Worm (Caenorhabditis elegans): ENCODE results near the gene alh-9.

alh-9 gene

ce11 chrIII:5812672-5813071, 43.1 kb upstream of the alh-9 start (continued):
- TF ChIP-seq gei-8 (GFP tag; optimal IDR thresholded peaks at IDR 0.05) (no peak), unc-62 (GFP tag; optimal IDR thresholded peaks at IDR 0.05 in 1 of 2) (peak in 1 of 2 experiments; percentile 60), unc-62 (tag; optimal IDR thresholded peaks at IDR 0.05) (no peak), unc-130 (GFP tag; optimal IDR thresholded peaks at IDR 0.05) (no peak), pqm-1 (tag; optimal IDR thresholded peaks at IDR 0.05) (no peak), cey-2 (tag; optimal IDR thresholded peaks at IDR 0.05; ENCODE audit: borderline replicate concordance, insufficient read depth) (no peak), lin-39 (tag; optimal IDR thresholded peaks at IDR 0.05) (no peak), fkh-10 (GFP tag; optimal IDR thresholded peaks at IDR 0.05) (no peak), vab-7 (GFP tag; IDR thresholded peaks at IDR 0.05) (no peak), F10B5.3 (tag; optimal IDR thresholded peaks at IDR 0.05) (no peak), ZK546.5 (tag; optimal IDR thresholded peaks at IDR 0.05) (no peak), hlh-11 (tag; optimal IDR thresholded peaks at IDR 0.05) (peak; percentile 73), daf-19 (GFP tag; conservative IDR thresholded peaks at IDR 0.05) (no peak), nhr-102 (tag; optimal IDR thresholded peaks at IDR 0.05) (no peak), mes-2 (tag; optimal IDR thresholded peaks at IDR 0.05; ENCODE audit: poor library complexity, severe bottlenecking) (no peak), daf-12 (tag; optimal IDR thresholded peaks at IDR 0.05) (no peak), ceh-32 (tag; optimal IDR thresholded peaks at IDR 0.05; ENCODE audit: poor library complexity) (no peak), spr-3 (GFP tag; optimal IDR thresholded peaks at IDR 0.05) (no peak), nhr-41 (GFP tag; IDR thresholded peaks at IDR 0.05) (no peak), spr-1 (tag; optimal IDR thresholded peaks at IDR 0.05) (no peak), sdz-12 (GFP tag; optimal IDR thresholded peaks at IDR 0.05) (no peak), Y75B8A.6 (GFP tag; IDR thresholded peaks at IDR 0.05) (no peak), lin-13 (GFP tag; optimal IDR thresholded peaks at IDR 0.05) (no peak), snpc-1.2 (GFP tag; IDR thresholded peaks at IDR 0.05) (no peak), Y48G9A.11 (GFP tag; IDR thresholded peaks at IDR 0.05) (no peak), pha-4 (GFP tag; IDR thresholded peaks at IDR 0.05) (no peak), pha-4 (tag; optimal IDR thresholded peaks at IDR 0.05) (no peak), ceh-44 (GFP tag; IDR thresholded peaks at IDR 0.05) (no peak), aha-1 (tag) (peak; percentile 9), nhr-48 (tag; optimal IDR thresholded peaks at IDR 0.05) (no peak), madf-5 (GFP tag; IDR thresholded peaks at IDR 0.05) (no peak), attf-4 (tag; optimal IDR thresholded peaks at IDR 0.05) (no peak), lsy-2 (tag; optimal IDR thresholded peaks at IDR 0.05) (no peak), Y105C5A.15 (GFP tag; IDR thresholded peaks at IDR 0.05) (no peak), hmg-1.1 (GFP tag; IDR thresholded peaks at IDR 0.05) (no peak), dve-1 (tag; optimal IDR thresholded peaks at IDR 0.05; ENCODE audit: insufficient read depth) (peak; percentile 17)

- TF ChIP-seq ceh-20 (GFP tag; IDR thresholded peaks at IDR 0.05): peak; percentile 95
- TF ChIP-seq snpc-1.2 (GFP tag; IDR thresholded peaks at IDR 0.05): no peak
- TF ChIP-seq nhr-41 (GFP tag; IDR thresholded peaks at IDR 0.05): no peak
- no peak for TF ChIP-seq F26F4.8 (GFP tag; conservative IDR thresholded peaks at IDR 0.05)
- no peak for TF ChIP-seq ctbp-1 (GFP tag; IDR thresholded peaks at IDR 0.05)
- no peak for TF ChIP-seq snpc-4 (tag; optimal IDR thresholded peaks at IDR 0.05)
- TF ChIP-seq mep-1 (tag; optimal IDR thresholded peaks at IDR 0.05): no peak
- TF ChIP-seq egl-43 (GFP tag; IDR thresholded peaks at IDR 0.05): no peak
- no peak for TF ChIP-seq dpl-1 (GFP tag; optimal IDR thresholded peaks at IDR 0.05)
- TF ChIP-seq lin-1 (GFP tag; IDR thresholded peaks at IDR 0.05): no peak
- TF ChIP-seq dve-1 (tag; optimal IDR thresholded peaks at IDR 0.05; ENCODE audit: insufficient read depth): peak; percentile 49
- TF ChIP-seq Y105C5A.15 (GFP tag; IDR thresholded peaks at IDR 0.05): no peak
- no peak for TF ChIP-seq attf-4 (tag; optimal IDR thresholded peaks at IDR 0.05)
- no peak for TF ChIP-seq nhr-25 (tag; optimal IDR thresholded peaks at IDR 0.05; ENCODE audit: borderline replicate concordance, insufficient read depth)
- peak; percentile 32 for TF ChIP-seq nhr-28 (tag; optimal IDR thresholded peaks at IDR 0.05)
- TF ChIP-seq saeg-2 (GFP tag; IDR thresholded peaks at IDR 0.05): no peak
- no peak for TF ChIP-seq ztf-11 (tag; optimal IDR thresholded peaks at IDR 0.05)
- peak in 1 of 2 experiments; percentile 22 for TF ChIP-seq unc-62 (GFP tag; optimal IDR thresholded peaks at IDR 0.05 in 1 of 2)
- no peak for TF ChIP-seq unc-62 (tag; optimal IDR thresholded peaks at IDR 0.05)
- TF ChIP-seq daf-16 (GFP tag; optimal IDR thresholded peaks at IDR 0.05): no peak
- TF ChIP-seq daf-16 (tag; optimal IDR thresholded peaks at IDR 0.05): peak; percentile 28
- TF ChIP-seq F37D6.2 (tag; optimal IDR thresholded peaks at IDR 0.05): no peak
- peak; percentile 96 for TF ChIP-seq tra-1 (GFP tag; IDR thresholded peaks at IDR 0.05)
- no peak for TF ChIP-seq lin-13 (GFP tag; optimal IDR thresholded peaks at IDR 0.05)
Observed at ce11 chrIII:5813501-5813900, 42.3 kb upstream of the alh-9 start.

All from whole organism, L4 larva.